Worm (Caenorhabditis elegans): Measurements from ENCODE around the gene T04F3.3.

T04F3.3 gene

DNA sequence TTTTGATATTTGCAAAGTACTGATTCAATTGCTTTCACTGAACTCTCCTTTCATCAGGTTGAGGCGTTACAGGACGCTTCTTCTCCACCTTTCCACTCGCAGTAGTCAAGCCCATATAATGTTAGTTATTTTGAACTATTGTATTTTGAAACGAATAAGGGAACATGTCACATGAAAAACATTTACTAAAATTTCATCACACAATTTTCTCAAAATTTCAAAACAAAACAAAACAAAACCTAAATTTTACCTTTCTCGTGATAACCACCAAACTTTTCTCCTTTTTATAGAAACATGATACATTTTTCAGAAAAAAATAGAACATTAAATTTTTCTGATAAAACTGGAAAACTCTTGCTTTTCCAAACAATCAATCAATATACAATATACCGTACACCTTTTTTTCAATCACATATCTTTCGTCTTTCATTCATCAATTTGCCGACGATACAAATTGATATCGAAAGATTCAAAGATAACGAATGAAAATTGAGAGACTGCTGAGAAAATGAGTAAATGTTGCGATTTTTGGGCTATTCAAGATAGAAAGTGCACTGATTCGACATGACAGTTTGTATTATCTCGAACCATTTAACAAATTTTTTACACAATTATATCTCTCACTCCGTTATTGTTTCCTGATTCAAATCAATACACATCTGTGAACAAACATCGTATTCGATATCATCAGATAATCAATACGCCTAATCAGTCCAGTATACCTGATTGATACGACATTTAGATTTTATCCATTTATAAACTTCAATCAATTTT, 42.5 kb downstream of the T04F3.3 start:
- TF ChIP-seq ztf-29 (GFP tag; IDR thresholded peaks at IDR 0.05) (no peak), T22C8.4 (GFP tag; IDR thresholded peaks at IDR 0.05) (no peak), tab-1 (GFP tag; IDR thresholded peaks at IDR 0.05) (no peak), ref-1 (GFP tag; conservative IDR thresholded peaks at IDR 0.05) (no peak), klf-2 (GFP tag; conservative IDR thresholded peaks at IDR 0.05) (no peak), flt-1 (GFP tag; IDR thresholded peaks at IDR 0.05) (no peak), ztf-23 (GFP tag; IDR thresholded peaks at IDR 0.05) (no peak), med-1 (GFP tag; optimal IDR thresholded peaks at IDR 0.05; ENCODE audit: insufficient read depth) (no peak)

DNA sequence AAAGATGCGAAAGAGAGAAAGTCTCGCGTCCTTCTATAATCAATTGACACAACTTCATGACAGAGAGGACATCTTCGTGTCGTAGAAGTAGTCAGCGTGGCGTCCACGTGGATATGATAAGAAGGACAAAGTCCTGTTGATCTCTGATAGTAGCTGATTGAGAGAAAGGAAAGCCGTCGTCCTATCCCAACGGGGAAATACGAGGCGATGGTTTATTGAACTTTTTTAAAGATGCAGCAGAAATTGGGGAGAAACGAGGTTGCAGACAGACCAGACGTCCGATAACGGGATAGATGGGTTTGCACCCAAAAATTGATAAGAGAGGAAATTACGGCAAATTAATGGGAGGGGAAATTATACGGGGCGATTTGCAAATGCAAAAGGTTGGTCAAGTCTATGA, 43.8 kb downstream of the T04F3.3 start:
- TF ChIP-seq T22C8.4 (GFP tag; IDR thresholded peaks at IDR 0.05) (no peak), ref-1 (GFP tag; conservative IDR thresholded peaks at IDR 0.05) (no peak), tab-1 (GFP tag; IDR thresholded peaks at IDR 0.05) (no peak), klf-2 (GFP tag; conservative IDR thresholded peaks at IDR 0.05) (no peak)

DNA sequence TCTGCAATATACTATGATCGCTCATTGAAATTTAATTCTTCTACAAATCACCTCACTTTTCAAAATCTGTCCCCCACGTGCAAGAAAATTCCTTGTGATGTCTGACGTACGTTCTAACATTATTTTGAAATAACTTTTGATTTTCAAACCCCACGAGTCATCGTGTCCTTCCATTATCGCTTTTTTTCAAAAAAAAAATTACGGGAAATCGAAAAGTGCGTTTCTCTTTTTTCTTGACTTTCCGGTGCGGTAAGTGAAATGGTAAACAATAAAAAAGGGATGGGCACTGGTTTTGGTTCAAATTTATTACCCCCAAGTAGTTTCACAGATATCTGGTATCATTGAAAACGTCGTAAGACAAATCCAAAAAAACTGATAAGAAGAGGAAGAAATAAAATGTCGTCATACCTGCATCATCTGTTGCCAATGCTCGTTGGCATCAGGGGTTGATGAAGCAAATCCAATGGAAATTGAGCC, 44.8 kb downstream of the T04F3.3 start:
- no peak for TF ChIP-seq T22C8.4 (GFP tag; IDR thresholded peaks at IDR 0.05)
- no peak for TF ChIP-seq med-1 (GFP tag; optimal IDR thresholded peaks at IDR 0.05; ENCODE audit: insufficient read depth)
- TF ChIP-seq ztf-23 (GFP tag; IDR thresholded peaks at IDR 0.05): no peak
- no peak for TF ChIP-seq tab-1 (GFP tag; IDR thresholded peaks at IDR 0.05)
- no peak for TF ChIP-seq ref-1 (GFP tag; conservative IDR thresholded peaks at IDR 0.05)
- no peak for TF ChIP-seq flt-1 (GFP tag; IDR thresholded peaks at IDR 0.05)
- no peak for TF ChIP-seq klf-2 (GFP tag; conservative IDR thresholded peaks at IDR 0.05)
- TF ChIP-seq ztf-29 (GFP tag; IDR thresholded peaks at IDR 0.05): no peak
- no peak for TF ChIP-seq cog-1 (tag; optimal IDR thresholded peaks at IDR 0.05)

DNA sequence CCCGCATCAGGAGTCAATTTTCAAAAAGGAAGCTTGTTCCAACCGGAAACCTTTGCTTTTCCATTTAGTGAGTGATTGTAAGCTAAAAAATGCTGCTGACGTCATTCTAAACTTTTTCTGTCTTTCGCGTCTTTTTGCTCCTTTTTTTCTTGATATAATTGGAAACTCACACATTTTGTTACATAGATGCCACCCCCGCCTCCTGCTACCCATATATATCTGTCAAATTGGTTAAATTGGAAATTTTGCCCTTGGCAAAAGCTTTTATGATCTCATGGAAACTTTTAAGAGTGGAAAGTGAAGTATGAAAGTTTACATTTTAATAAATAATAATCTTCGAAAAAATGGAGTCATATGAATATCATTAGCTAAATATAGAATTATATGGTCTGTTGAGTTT, 51.2 kb downstream of the T04F3.3 start:
- TF ChIP-seq ztf-29 (GFP tag; IDR thresholded peaks at IDR 0.05): no peak
- no peak for TF ChIP-seq cog-1 (tag; optimal IDR thresholded peaks at IDR 0.05)
- no peak for TF ChIP-seq klf-2 (GFP tag; conservative IDR thresholded peaks at IDR 0.05)
- TF ChIP-seq T22C8.4 (GFP tag; IDR thresholded peaks at IDR 0.05): no peak
- no peak for TF ChIP-seq ztf-23 (GFP tag; IDR thresholded peaks at IDR 0.05)
- TF ChIP-seq tab-1 (GFP tag; IDR thresholded peaks at IDR 0.05): no peak
- TF ChIP-seq flt-1 (GFP tag; IDR thresholded peaks at IDR 0.05): no peak
- no peak for TF ChIP-seq med-1 (GFP tag; optimal IDR thresholded peaks at IDR 0.05; ENCODE audit: insufficient read depth)
- no peak for TF ChIP-seq ref-1 (GFP tag; conservative IDR thresholded peaks at IDR 0.05)
